Fruit fly (Drosophila melanogaster) S2 (cell line): Measurements from ENCODE around the gene Vm26Aa.

ENCODE experiments used
- CG8478 ChIP-seq: fragments of >200 bp; optimal IDR thresholded peaks from 2 replicates; lab custom pipeline; 2018
- CTCF ChIP-seq, 2 experiments: fragments of >200 bp; optimal IDR thresholded peaks; 2 replicates each; lab custom pipeline; 2018

DNA sequence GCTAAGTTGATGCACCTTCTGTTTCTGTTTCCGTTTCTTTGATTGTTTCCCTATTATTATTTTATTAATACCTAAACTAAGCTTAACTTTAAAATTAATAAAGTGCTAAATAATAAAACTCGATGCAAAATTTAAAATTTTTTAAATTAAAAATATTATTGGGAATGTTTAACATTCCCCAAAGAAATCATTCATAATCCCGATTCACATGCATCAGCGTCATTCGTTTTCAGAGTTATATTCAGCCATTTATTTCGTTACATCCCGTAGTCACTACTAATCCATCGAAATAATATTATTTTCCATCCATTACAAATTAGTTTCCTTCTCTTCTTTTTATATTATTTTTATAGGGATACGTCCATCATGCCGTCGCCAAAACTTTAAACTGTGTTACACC is 12.6 kb downstream of the Vm26Aa start:
- TF ChIP-seq CG8478 (lab: Kevin White, UChicago) (no peak), CTCF (optimal IDR thresholded peaks at IDR 0.05; lab: Kevin White, UChicago) (no peak)
